Fruit fly (Drosophila melanogaster) whole organism: ENCODE measurements around the gene CG31473.

ENCODE experiments used
- CG8478 ChIP-seq: fragments of >200 bp; optimal IDR thresholded peaks from 2 replicates; lab custom pipeline; 2018; ENCODE audit warnings: inconsistent platforms
- Dll ChIP-seq: fragments of >200 bp; optimal IDR thresholded peaks from 2 replicates; lab custom pipeline; 2017
- EcR ChIP-seq, 2 experiments: fragments of >200 bp; optimal IDR thresholded peaks; 2 replicates each; lab custom pipeline; 2017; ENCODE audit warnings: missing biosample characterization in 2 of 2, missing genetic modification characterization in 2 of 2, missing genetic modification reagents in 2 of 2
- pan ChIP-seq: fragments of >200 bp; optimal IDR thresholded peaks from 2 replicates; lab custom pipeline; 2017
- psq ChIP-seq: fragments of >200 bp; optimal IDR thresholded peaks from 2 replicates; lab custom pipeline; 2017
- usp ChIP-seq: fragments of >200 bp; optimal IDR thresholded peaks from 2 replicates; lab custom pipeline; 2017; ENCODE audit warnings: missing biosample characterization, missing genetic modification characterization, mixed read lengths

Gene CG31473

DNA sequence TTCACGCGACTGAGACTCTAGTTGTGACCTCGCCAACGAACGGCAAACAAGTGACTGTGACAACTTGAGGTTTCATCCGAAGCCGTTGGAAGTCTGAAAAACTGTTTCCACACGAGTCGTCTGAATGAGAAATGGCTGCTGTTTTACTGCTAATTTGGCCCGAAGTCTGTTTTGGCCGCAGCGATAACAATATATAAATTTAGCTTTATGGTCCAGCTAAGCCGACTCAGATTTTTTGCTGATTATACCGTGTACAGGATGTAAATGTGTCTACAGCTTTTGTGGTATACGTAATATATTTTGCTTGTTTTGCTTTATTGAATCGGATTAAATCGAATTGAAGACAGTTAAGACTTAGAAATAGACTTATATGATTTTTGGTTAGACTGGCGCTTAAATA is 7.3 kb upstream of the CG31473 start, which contains the start of gene CG18268:
TSS of gene CG18268 (minus strand) at position 101 of the 400 bp plus-strand sequence.
- TF ChIP-seq psq (lab: Kevin White, UChicago): no peak
- TF ChIP-seq CG8478 (lab: Kevin White, UChicago): no peak
- TF ChIP-seq usp (GFP tag; lab: Kevin White, UChicago): no peak
- TF ChIP-seq pan (lab: Kevin White, UChicago): no peak
- TF ChIP-seq EcR (GFP tag; optimal IDR thresholded peaks at IDR 0.05; lab: Kevin White, UChicago): no peak
- TF ChIP-seq Dll (lab: Kevin White, UChicago): no peak

DNA sequence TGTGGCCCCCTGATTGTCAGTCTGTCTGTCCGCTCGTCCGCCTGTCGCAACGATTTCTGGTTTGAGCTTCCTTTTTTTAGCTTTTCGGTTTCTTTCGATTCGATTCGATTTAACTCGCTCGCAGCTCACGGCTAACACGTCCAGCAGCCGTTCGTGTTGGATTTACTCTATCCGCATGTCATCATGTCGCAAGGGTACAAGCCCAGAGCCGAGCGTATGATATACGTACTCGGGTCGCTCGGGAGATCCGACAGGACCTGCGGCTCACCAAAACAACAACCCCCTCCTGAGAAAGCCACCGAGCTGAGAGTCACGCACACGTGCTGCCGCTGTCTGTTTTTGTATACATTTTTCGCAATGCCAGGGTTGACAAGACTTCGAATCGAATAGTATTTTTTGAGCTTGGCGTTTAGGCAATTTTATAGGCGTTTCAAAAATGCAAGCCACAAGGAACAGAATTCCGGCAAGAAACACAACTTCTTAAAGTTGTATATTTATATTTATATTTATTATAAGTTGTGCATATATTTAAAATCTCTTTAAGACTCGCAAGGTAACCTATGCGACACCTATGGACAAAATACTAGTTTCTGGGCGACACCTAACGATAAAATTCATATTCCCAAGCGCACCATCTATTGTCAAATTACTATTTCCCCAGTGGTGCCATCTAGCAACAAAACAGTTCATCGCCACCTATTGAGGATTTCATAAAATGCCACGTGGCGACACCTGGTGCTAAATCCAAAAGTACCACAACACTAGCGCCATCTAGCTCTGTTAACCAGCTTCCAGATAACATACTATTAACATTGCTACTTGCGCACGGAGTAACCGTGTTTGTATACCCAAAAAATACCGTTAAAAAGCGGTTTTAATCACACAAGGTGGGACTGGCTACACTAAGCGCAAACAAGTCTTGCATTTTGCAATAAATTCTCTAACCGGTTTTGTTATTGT is 1.7 kb upstream of the CG31473 start, which contains the start of the genes CG2993 and sgll:
TSS of gene CG2993 (minus strand) at position 353 of the 960 bp plus-strand sequence.
TSS of gene sgll (plus strand) at position 871 of the 960 bp plus-strand sequence.
- TF ChIP-seq CG8478 (lab: Kevin White, UChicago) (peak; percentile 27), Dll (lab: Kevin White, UChicago) (peak; percentile 73), EcR (GFP tag; optimal IDR thresholded peaks at IDR 0.05; lab: Kevin White, UChicago) (no peak)

dm6 chr3R:7813518-7813917 is 1.9 kb downstream of the CG31473 start:
- TF ChIP-seq EcR (GFP tag; optimal IDR thresholded peaks at IDR 0.05; lab: Kevin White, UChicago): no peak
- no peak for TF ChIP-seq Dll (lab: Kevin White, UChicago)
- no peak for TF ChIP-seq psq (lab: Kevin White, UChicago)
- no peak for TF ChIP-seq usp (GFP tag; lab: Kevin White, UChicago)
- TF ChIP-seq CG8478 (lab: Kevin White, UChicago): no peak
- TF ChIP-seq pan (lab: Kevin White, UChicago): no peak

- TF ChIP-seq usp (GFP tag; lab: Kevin White, UChicago) (no peak), Dll (lab: Kevin White, UChicago) (no peak), EcR (GFP tag; optimal IDR thresholded peaks at IDR 0.05; lab: Kevin White, UChicago) (no peak), psq (lab: Kevin White, UChicago) (no peak), pan (lab: Kevin White, UChicago) (no peak), CG8478 (lab: Kevin White, UChicago) (no peak)
Observed at dm6 chr3R:7813981-7814529, 2.4 kb downstream of the CG31473 start, which contains the start of gene CG34384. CG34384 (plus strand) TSS chr3R:7814361.

DNA sequence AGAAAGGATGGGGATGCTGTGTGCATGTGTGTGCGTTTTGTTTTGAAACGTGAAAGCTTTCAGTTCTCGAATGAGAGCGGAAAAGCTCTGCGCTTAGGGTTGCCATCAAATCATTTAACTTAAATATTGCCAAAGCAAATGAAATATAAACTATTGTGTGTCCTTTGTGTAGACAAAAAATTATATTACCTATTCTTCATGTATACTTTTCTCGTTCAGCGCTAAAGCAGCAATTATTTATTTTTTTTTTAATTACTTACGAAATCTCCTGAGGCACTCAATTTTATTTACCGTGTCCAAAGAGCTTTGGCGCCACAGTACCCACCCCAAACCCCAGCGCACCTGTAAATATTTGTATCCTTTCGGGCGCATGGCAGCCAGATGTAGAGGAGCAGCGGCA is 9.9 kb downstream of the CG31473 start:
- TF ChIP-seq CG8478 (lab: Kevin White, UChicago) (no peak), Dll (lab: Kevin White, UChicago) (no peak), usp (GFP tag; lab: Kevin White, UChicago) (no peak), EcR (GFP tag; optimal IDR thresholded peaks at IDR 0.05; lab: Kevin White, UChicago) (no peak), psq (lab: Kevin White, UChicago) (no peak), pan (lab: Kevin White, UChicago) (no peak)
